Worm (Caenorhabditis elegans): ENCODE data around the gene W02H5.19.

- no peak for TF ChIP-seq elt-2 (tag; optimal IDR thresholded peaks at IDR 0.05)
- no peak for TF ChIP-seq nhr-23 (tag; optimal IDR thresholded peaks at IDR 0.05)
- no peak for TF ChIP-seq aly-2 (tag; optimal IDR thresholded peaks at IDR 0.05)
- no peak for TF ChIP-seq lin-15B (tag; optimal IDR thresholded peaks at IDR 0.05)
- no peak for TF ChIP-seq lsy-12 (tag; optimal IDR thresholded peaks at IDR 0.05)
- TF ChIP-seq nhr-11 (tag; optimal IDR thresholded peaks at IDR 0.05): no peak
- no peak for TF ChIP-seq ZK546.5 (tag; optimal IDR thresholded peaks at IDR 0.05)
- no peak for TF ChIP-seq R02D3.7 (tag; optimal IDR thresholded peaks at IDR 0.05)
- no peak for TF ChIP-seq zag-1 (tag; optimal IDR thresholded peaks at IDR 0.05)
- no peak for TF ChIP-seq ama-1 (optimal IDR thresholded peaks at IDR 0.05)
Observed at ce11 chrV:2647222-2647796, 8.6 kb downstream of the W02H5.19 start.
